Worm (Caenorhabditis elegans): ENCODE results near the gene scl-10.

- TF ChIP-seq pha-2 (tag; optimal IDR thresholded peaks at IDR 0.05) (no peak), hlh-15 (tag; optimal IDR thresholded peaks at IDR 0.05) (no peak), pat-9 (tag; optimal IDR thresholded peaks at IDR 0.05) (no peak), ztf-16 (tag; optimal IDR thresholded peaks at IDR 0.05) (no peak), T23F11.4 (GFP tag; optimal IDR thresholded peaks at IDR 0.05) (no peak), nhr-232 (tag; optimal IDR thresholded peaks at IDR 0.05) (no peak), syd-9 (tag; optimal IDR thresholded peaks at IDR 0.05) (no peak), nfya-1 (tag; optimal IDR thresholded peaks at IDR 0.05) (no peak), fkh-6 (tag; optimal IDR thresholded peaks at IDR 0.05) (no peak), elt-2 (tag; optimal IDR thresholded peaks at IDR 0.05) (no peak), pqm-1 (tag; optimal IDR thresholded peaks at IDR 0.05) (no peak), hlh-8 (tag; optimal IDR thresholded peaks at IDR 0.05) (no peak), ceh-14 (tag; optimal IDR thresholded peaks at IDR 0.05) (no peak)
Observed at ce11 chrIV:13067200-13067599, 18.9 kb downstream of the scl-10 start, which contains the start of gene col-131.

Data from whole organism, late embryonic.